Worm (Caenorhabditis elegans) whole organism, L1 larva: ENCODE results near the gene spin-4.

ENCODE experiments used
- fkh-4 ChIP-seq: sonication (generic microtip); optimal IDR thresholded peaks from 2 replicates; lab custom pipeline; 2016; ENCODE audit warnings: missing compliant biosample characterization, missing genetic modification characterization, borderline replicate concordance
- hlh-17 ChIP-seq: fragments of 200-800 bp; sonication (Bioruptor generic); optimal IDR thresholded peaks from 2 replicates; lab custom pipeline; 2018; ENCODE audit warnings: missing genetic modification characterization, mild to moderate bottlenecking, missing compliant biosample characterization, moderate library complexity, borderline replicate concordance
- jun-1 ChIP-seq: fragments of 150-350 bp; optimal IDR thresholded peaks from 2 replicates; lab custom pipeline; 2014; ENCODE audit warnings: missing biosample characterization, missing genetic modification reagents, missing genetic modification characterization
- nhr-20 ChIP-seq: sonication (generic microtip); optimal IDR thresholded peaks from 2 replicates; lab custom pipeline; 2016; ENCODE audit warnings: mild to moderate bottlenecking, missing genetic modification characterization, missing compliant biosample characterization
- nhr-84 ChIP-seq: sonication (generic microtip); optimal IDR thresholded peaks from 2 replicates; lab custom pipeline; 2017; ENCODE audit warnings: missing biosample characterization, missing genetic modification characterization
- sup-37 ChIP-seq: fragments of 200-800 bp; sonication (Bioruptor generic); optimal IDR thresholded peaks from 2 replicates; lab custom pipeline; 2018; ENCODE audit warnings: mild to moderate bottlenecking, missing genetic modification characterization, missing compliant biosample characterization

DNA sequence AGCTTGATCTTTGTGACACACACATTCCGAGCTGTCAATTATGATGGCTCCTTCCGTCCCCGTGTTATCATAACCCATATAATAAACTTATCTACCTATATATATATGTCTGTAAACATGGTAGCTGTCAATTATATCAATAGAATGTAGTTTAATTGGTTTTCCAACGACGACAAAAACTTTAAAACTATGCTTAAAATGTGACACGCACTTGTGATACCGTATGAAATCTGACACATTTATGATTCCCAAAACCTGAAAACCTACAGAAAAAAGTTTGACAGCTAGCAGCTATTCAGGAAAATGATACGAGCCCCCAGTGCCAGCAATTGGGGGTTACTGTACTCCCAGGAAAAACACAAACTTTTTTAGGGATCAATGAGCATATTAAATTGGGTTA lies 29.5 kb upstream of the spin-4 start:
- no peak for TF ChIP-seq hlh-17 (GFP tag; lab: Kevin White, UChicago)
- TF ChIP-seq nhr-20 (tag; lab: Kevin White, UChicago), result no peak
- TF ChIP-seq sup-37 (GFP tag; lab: Kevin White, UChicago), result no peak
- TF ChIP-seq nhr-84 (tag; lab: Kevin White, UChicago), result no peak
- no peak for TF ChIP-seq jun-1 (tag; lab: Kevin White, UChicago)
- no peak for TF ChIP-seq fkh-4 (tag; lab: Kevin White, UChicago)
